Worm (Caenorhabditis elegans): ENCODE data around the gene C07G1.15.

ce11 chrIV:8192878-8193277, 23.1 kb downstream of the C07G1.15 start:
- TF ChIP-seq ztf-23 (GFP tag; IDR thresholded peaks at IDR 0.05) (no peak), T22C8.4 (GFP tag; IDR thresholded peaks at IDR 0.05) (no peak), klf-2 (GFP tag; conservative IDR thresholded peaks at IDR 0.05) (no peak), flt-1 (GFP tag; IDR thresholded peaks at IDR 0.05) (no peak), med-1 (GFP tag; optimal IDR thresholded peaks at IDR 0.05; ENCODE audit: insufficient read depth) (no peak), ztf-29 (GFP tag; IDR thresholded peaks at IDR 0.05) (no peak), ref-1 (GFP tag; conservative IDR thresholded peaks at IDR 0.05) (no peak)
